Fruit fly (Drosophila melanogaster): ENCODE measurements around the gene CG11756.

Gene CG11756

DNA sequence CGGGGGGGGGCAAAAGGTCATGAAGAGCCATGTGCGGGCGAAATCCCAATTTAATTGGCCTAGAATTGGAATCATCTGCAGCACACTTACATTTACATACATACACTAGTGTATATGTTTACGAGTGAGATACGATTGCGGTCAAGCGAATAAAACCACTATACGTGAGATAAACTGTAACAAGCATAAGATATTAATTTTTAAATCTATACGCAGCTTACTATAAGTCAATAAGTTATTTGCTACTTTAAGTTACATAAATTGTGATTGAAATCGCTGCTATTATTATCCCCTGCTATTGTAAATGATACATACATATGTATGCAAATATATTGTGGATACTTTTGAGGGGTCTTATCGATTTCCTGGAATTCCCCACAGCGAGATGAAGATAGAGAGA lies 31.2 kb downstream of the CG11756 start (continued):
- peak; percentile 40 for TF ChIP-seq sug (tag; optimal IDR thresholded peaks at IDR 0.05)
- no peak for TF ChIP-seq CG1602 (GFP tag; optimal IDR thresholded peaks at IDR 0.05)
- TF ChIP-seq Dfd (GFP tag; optimal IDR thresholded peaks at IDR 0.05): no peak
- 0 out of 3 replicates have a peak, but pooled peaks have one; percentile 25 for TF ChIP-seq gce (GFP tag; IDR thresholded peaks at IDR 0.05)
- TF ChIP-seq hb (GFP tag; IDR thresholded peaks at IDR 0.05; ENCODE audit: partially characterized antibody): no peak
- TF ChIP-seq CG4707 (GFP tag; optimal IDR thresholded peaks at IDR 0.05): no peak
- TF ChIP-seq H2.0 (GFP tag; IDR thresholded peaks at IDR 0.05): peak; percentile 54
- TF ChIP-seq Gsc (GFP tag; IDR thresholded peaks at IDR 0.05): no peak
- TF ChIP-seq MBD-R2 (GFP tag; IDR thresholded peaks at IDR 0.05): 0 out of 2 replicates have a peak, but pooled peaks have one; percentile 19
- TF ChIP-seq YL-1 (GFP tag; optimal IDR thresholded peaks at IDR 0.05): no peak
- peak; percentile 15; the same call in 1 of the 2 replicates for TF ChIP-seq CG9215 (GFP tag; IDR thresholded peaks at IDR 0.05)
- TF ChIP-seq Ravus (GFP tag; IDR thresholded peaks at IDR 0.05): no peak
- TF ChIP-seq Sin3A (optimal IDR thresholded peaks at IDR 0.05): no peak
- no peak for TF ChIP-seq cg (GFP tag; optimal IDR thresholded peaks at IDR 0.05)
- TF ChIP-seq CG10543 (GFP tag; optimal IDR thresholded peaks at IDR 0.05): no peak
- TF ChIP-seq bsh (GFP tag; optimal IDR thresholded peaks at IDR 0.05): peak in 1 of 2 experiments; percentile 40
- TF ChIP-seq Mrtf (GFP tag; IDR thresholded peaks at IDR 0.05): 0 out of 3 replicates have a peak, but pooled peaks have one; percentile 20
- no peak for TF ChIP-seq tin (GFP tag; optimal IDR thresholded peaks at IDR 0.05)
- peak; percentile 70 for TF ChIP-seq lab (GFP tag; optimal IDR thresholded peaks at IDR 0.05)
- no peak for TF ChIP-seq chn (GFP tag; optimal IDR thresholded peaks at IDR 0.05)
- no peak for TF ChIP-seq CG12104 (GFP tag; optimal IDR thresholded peaks at IDR 0.05)
- 0 out of 3 replicates have a peak, but pooled peaks have one; percentile 22 for TF ChIP-seq CG17361 (GFP tag; IDR thresholded peaks at IDR 0.05)
- TF ChIP-seq psq (GFP tag; optimal IDR thresholded peaks at IDR 0.05): no peak
- peak; percentile 40; the same call in 1 of the 3 replicates for TF ChIP-seq Aef1 (GFP tag; IDR thresholded peaks at IDR 0.05)
- TF ChIP-seq hbn (GFP tag; IDR thresholded peaks at IDR 0.05; ENCODE audit: partially characterized antibody): no peak
- TF ChIP-seq pb (GFP tag; optimal IDR thresholded peaks at IDR 0.05): no peak
- no peak for TF ChIP-seq toy (GFP tag; IDR thresholded peaks at IDR 0.05)
- peak; percentile 65 for TF ChIP-seq vvl (GFP tag; IDR thresholded peaks at IDR 0.05)
- TF ChIP-seq CG32772 (GFP tag; IDR thresholded peaks at IDR 0.05): peak; percentile 39; the same call in 1 of the 2 replicates
- TF ChIP-seq jigr1 (GFP tag; IDR thresholded peaks at IDR 0.05): no peak
- no peak for TF ChIP-seq Usf (GFP tag; optimal IDR thresholded peaks at IDR 0.05)
- TF ChIP-seq ftz-f1 (GFP tag; optimal IDR thresholded peaks at IDR 0.05): no peak
- no peak for TF ChIP-seq CG30020 (tag; optimal IDR thresholded peaks at IDR 0.05)
- peak in 1 of 2 experiments; percentile 41 for TF ChIP-seq Pdp1 (GFP tag; optimal IDR thresholded peaks at IDR 0.05)
- TF ChIP-seq CG3838 (GFP tag; optimal IDR thresholded peaks at IDR 0.05): no peak
- no peak for TF ChIP-seq Trl (optimal IDR thresholded peaks at IDR 0.05)
- TF ChIP-seq Trl (GFP tag; optimal IDR thresholded peaks at IDR 0.05): no peak
- no peak for TF ChIP-seq jing (GFP tag; optimal IDR thresholded peaks at IDR 0.05)
- peak; percentile 54 for TF ChIP-seq CG13894 (tag; optimal IDR thresholded peaks at IDR 0.05)
- no peak for TF ChIP-seq ham (GFP tag; IDR thresholded peaks at IDR 0.05)
- no peak for TF ChIP-seq bcd (GFP tag; optimal IDR thresholded peaks at IDR 0.05)
- TF ChIP-seq CG12659 (GFP tag; optimal IDR thresholded peaks at IDR 0.05): no peak
- no peak for TF ChIP-seq usp (GFP tag; optimal IDR thresholded peaks at IDR 0.05)
- TF ChIP-seq sc (optimal IDR thresholded peaks at IDR 0.05): no peak
- TF ChIP-seq sc (GFP tag; optimal IDR thresholded peaks at IDR 0.05): no peak
- TF ChIP-seq CG2889 (GFP tag; IDR thresholded peaks at IDR 0.05): no peak
- TF ChIP-seq ewg (GFP tag; optimal IDR thresholded peaks at IDR 0.05): no peak
- TF ChIP-seq CG31388 (GFP tag; optimal IDR thresholded peaks at IDR 0.05): no peak
- TF ChIP-seq CG6683 (GFP tag; optimal IDR thresholded peaks at IDR 0.05): no peak
- no peak for TF ChIP-seq CG15696 (tag; optimal IDR thresholded peaks at IDR 0.05)
- peak; percentile 1 for TF ChIP-seq Antp (GFP tag; optimal IDR thresholded peaks at IDR 0.05)
- peak in 1 of 2 experiments; percentile 4 for TF ChIP-seq dpn (GFP tag; optimal IDR thresholded peaks at IDR 0.05)
